Worm (Caenorhabditis elegans) whole organism, young adult: ENCODE results near the gene rif-1.1.

Source experiments
- C17E4.6 ChIP-seq: fragments of 200-800 bp; sonication (Bioruptor generic); IDR thresholded peaks from 2 replicates; pipeline ENCODE4 v1.3.6; 2022; ENCODE audit warnings: missing genetic modification reagents, missing genetic modification characterization, missing compliant biosample characterization
- D2030.7 ChIP-seq: fragments of 200-800 bp; sonication (Bioruptor generic); IDR thresholded peaks from 2 replicates; pipeline ENCODE4 v1.3.6; 2022; ENCODE audit warnings: missing genetic modification reagents, missing genetic modification characterization, missing compliant biosample characterization
- F23B12.7 ChIP-seq: sonication (generic microtip); optimal IDR thresholded peaks from 2 replicates; lab custom pipeline; 2017; ENCODE audit warnings: missing genetic modification characterization, mild to moderate bottlenecking, missing compliant biosample characterization, antibody characterized with exemption, moderate library complexity; ENCODE audit not compliant: insufficient read depth
- F37B4.10 ChIP-seq: fragments of 200-800 bp; sonication (Bioruptor generic); IDR thresholded peaks from 2 replicates; pipeline ENCODE4 v1.3.6; 2022; ENCODE audit warnings: missing genetic modification characterization, missing compliant biosample characterization
- F49E8.2 ChIP-seq: sonication (generic microtip); optimal IDR thresholded peaks from 3 replicates; lab custom pipeline; 2017; ENCODE audit warnings: missing genetic modification characterization, mild to moderate bottlenecking, missing compliant biosample characterization, antibody characterized with exemption, moderate library complexity; ENCODE audit not compliant: insufficient read depth
- K11D2.4 ChIP-seq: fragments of 200-800 bp; sonication (Bioruptor generic); IDR thresholded peaks from 2 replicates; pipeline ENCODE4 v1.3.6; 2022; ENCODE audit warnings: missing genetic modification reagents, missing genetic modification characterization, missing compliant biosample characterization
- T26A5.8 ChIP-seq: sonication (generic microtip); optimal IDR thresholded peaks from 2 replicates; lab custom pipeline; 2016; ENCODE audit warnings: missing genetic modification characterization, missing compliant biosample characterization
- Y53F4B.3 ChIP-seq: fragments of 200-800 bp; sonication (Bioruptor generic); IDR thresholded peaks from 2 replicates; pipeline ENCODE4 v1.3.6; 2022; ENCODE audit warnings: missing genetic modification reagents, missing genetic modification characterization, missing compliant biosample characterization
- Y95B8A.8 ChIP-seq: fragments of 200-800 bp; sonication (Bioruptor generic); IDR thresholded peaks from 2 replicates; pipeline ENCODE4 v1.3.6; 2022; ENCODE audit warnings: missing genetic modification reagents, missing genetic modification characterization, missing compliant biosample characterization
- ZK185.1 ChIP-seq: sonication (generic microtip); optimal IDR thresholded peaks from 2 replicates; lab custom pipeline; 2016; ENCODE audit warnings: mild to moderate bottlenecking, missing genetic modification characterization, missing compliant biosample characterization; ENCODE audit not compliant: poor library complexity, severe bottlenecking
- atf-7 ChIP-seq: sonication (generic microtip); optimal IDR thresholded peaks from 2 replicates; lab custom pipeline; 2017; ENCODE audit warnings: mild to moderate bottlenecking, missing genetic modification characterization, missing compliant biosample characterization
- attf-3 ChIP-seq: fragments of 200-800 bp; sonication (Bioruptor generic); conservative IDR thresholded peaks from 2 replicates; pipeline ENCODE4 v1.3.6; 2022; ENCODE audit warnings: missing genetic modification reagents, missing genetic modification characterization, missing compliant biosample characterization
- ceh-100 ChIP-seq: fragments of 200-800 bp; sonication (Bioruptor generic); IDR thresholded peaks from 2 replicates; pipeline ENCODE4 v1.3.6; 2022; ENCODE audit warnings: missing genetic modification reagents, missing genetic modification characterization, missing compliant biosample characterization
- ceh-58 ChIP-seq: fragments of 200-800 bp; sonication (Bioruptor generic); IDR thresholded peaks from 2 replicates; pipeline ENCODE4 v1.3.6; 2022; ENCODE audit warnings: missing genetic modification characterization, missing compliant biosample characterization
- ceh-79 ChIP-seq: sonication (generic microtip); optimal IDR thresholded peaks from 2 replicates; lab custom pipeline; 2017; ENCODE audit warnings: mild to moderate bottlenecking, missing genetic modification characterization, missing compliant biosample characterization
- ceh-91 ChIP-seq: fragments of 200-800 bp; sonication (Bioruptor generic); IDR thresholded peaks from 2 replicates; pipeline ENCODE4 v1.3.6; 2022; ENCODE audit warnings: missing genetic modification reagents, missing genetic modification characterization, missing compliant biosample characterization
- chd-7 ChIP-seq: sonication (generic microtip); optimal IDR thresholded peaks from 2 replicates; lab custom pipeline; 2016; ENCODE audit warnings: mild to moderate bottlenecking, missing genetic modification characterization, moderate library complexity, missing compliant biosample characterization
- efl-1 ChIP-seq: fragments of 150-350 bp; optimal IDR thresholded peaks from 2 replicates; lab custom pipeline; 2014; ENCODE audit warnings: missing biosample characterization, missing genetic modification reagents, missing genetic modification characterization
- egrh-3 ChIP-seq: fragments of 200-800 bp; sonication (Bioruptor generic); IDR thresholded peaks from 2 replicates; pipeline ENCODE4 v1.3.6; 2022; ENCODE audit warnings: missing genetic modification reagents, missing genetic modification characterization, missing compliant biosample characterization
- ekl-4 ChIP-seq: fragments of 200-800 bp; sonication (Bioruptor generic); IDR thresholded peaks from 2 replicates; pipeline ENCODE4 v1.3.6; 2022; ENCODE audit warnings: missing genetic modification reagents, missing genetic modification characterization, missing compliant biosample characterization
- fkh-3 ChIP-seq: sonication (generic microtip); optimal IDR thresholded peaks from 2 replicates; lab custom pipeline; 2016; ENCODE audit warnings: mild to moderate bottlenecking, missing genetic modification characterization, missing compliant biosample characterization
- gei-17 ChIP-seq: fragments of 200-800 bp; sonication (Bioruptor generic); optimal IDR thresholded peaks from 2 replicates; lab custom pipeline; 2018; ENCODE audit warnings: mild to moderate bottlenecking, missing genetic modification characterization, missing compliant biosample characterization
- hrde-1 ChIP-seq: sonication (generic microtip); optimal IDR thresholded peaks from 2 replicates; lab custom pipeline; 2016; ENCODE audit warnings: missing genetic modification characterization, mild to moderate bottlenecking, missing compliant biosample characterization, moderate library complexity, missing genotype, missing genetic modification reagents, borderline replicate concordance
- lag-1 ChIP-seq: fragments of 200-800 bp; sonication (Bioruptor generic); IDR thresholded peaks from 2 replicates; pipeline ENCODE4 v1.3.6; 2022; ENCODE audit warnings: missing genetic modification reagents, missing genetic modification characterization, missing compliant biosample characterization
- let-607 ChIP-seq, 2 experiments: fragments of 200-800 bp in 1 of 2; sonication (Bioruptor generic) in 1 of 2; sonication (generic microtip) in 1 of 2; optimal IDR thresholded peaks; 2 replicates each; lab custom pipeline; 2016 to 2018; ENCODE audit warnings: mild to moderate bottlenecking in 2 of 2, missing compliant biosample characterization in 2 of 2, missing genetic modification characterization in 2 of 2, moderate library complexity in 2 of 2, missing genotype in 1 of 2
- lin-26 ChIP-seq: fragments of 200-800 bp; sonication (Bioruptor generic); IDR thresholded peaks from 2 replicates; pipeline ENCODE4 v1.3.6; 2022; ENCODE audit warnings: missing genetic modification reagents, missing genetic modification characterization, missing compliant biosample characterization
- lsy-27 ChIP-seq: sonication (generic microtip); optimal IDR thresholded peaks from 2 replicates; lab custom pipeline; 2017; ENCODE audit warnings: missing genetic modification characterization, mild to moderate bottlenecking, missing compliant biosample characterization, antibody characterized with exemption, missing genotype, borderline replicate concordance; ENCODE audit not compliant: insufficient read depth
- madf-3 ChIP-seq: fragments of 200-800 bp; sonication (Bioruptor generic); IDR thresholded peaks from 2 replicates; pipeline ENCODE4 v1.3.6; 2022; ENCODE audit warnings: missing genetic modification reagents, missing genetic modification characterization, missing compliant biosample characterization
- mcd-1 ChIP-seq: fragments of 200-800 bp; sonication (Bioruptor generic); IDR thresholded peaks from 2 replicates; pipeline ENCODE4 v1.3.6; 2022; ENCODE audit warnings: missing genetic modification reagents, missing genetic modification characterization, missing compliant biosample characterization
- nfya-2 ChIP-seq: fragments of 200-800 bp; sonication (Bioruptor generic); IDR thresholded peaks from 2 replicates; pipeline ENCODE4 v1.3.6; 2022; ENCODE audit warnings: missing genetic modification reagents, missing genetic modification characterization, missing compliant biosample characterization
- rpc-1 ChIP-seq, 2 experiments: fragments of 150-350 bp in 1 of 2; sonication (generic microtip) in 1 of 2; optimal IDR thresholded peaks; 2 replicates each; lab custom pipeline; 2014 to 2018; ENCODE audit warnings: missing biosample characterization in 1 of 2, missing genetic modification characterization in 1 of 2, missing genetic modification reagents in 1 of 2, missing genotype in 1 of 2
- sea-2 ChIP-seq: fragments of 200-800 bp; sonication (Bioruptor generic); IDR thresholded peaks from 2 replicates; pipeline ENCODE4 v1.3.6; 2022; ENCODE audit warnings: missing genetic modification characterization, missing compliant biosample characterization
- sptf-2 ChIP-seq: fragments of 200-800 bp; sonication (Bioruptor generic); optimal IDR thresholded peaks from 2 replicates; lab custom pipeline; 2018; ENCODE audit warnings: mild to moderate bottlenecking, missing genetic modification characterization, missing compliant biosample characterization
- unc-130 ChIP-seq: sonication (generic microtip); optimal IDR thresholded peaks from 2 replicates; lab custom pipeline; 2016; ENCODE audit warnings: missing genetic modification reagents, missing genetic modification characterization, missing compliant biosample characterization
- xnd-1 ChIP-seq: sonication (generic microtip); optimal IDR thresholded peaks from 2 replicates; lab custom pipeline; 2016; ENCODE audit warnings: missing genotype, missing genetic modification reagents, missing genetic modification characterization, missing compliant biosample characterization
- zim-3 ChIP-seq: sonication (generic microtip); optimal IDR thresholded peaks from 2 replicates; lab custom pipeline; 2017; ENCODE audit warnings: mild to moderate bottlenecking, missing genetic modification characterization, moderate library complexity, missing compliant biosample characterization

The rif-1.1 gene

DNA sequence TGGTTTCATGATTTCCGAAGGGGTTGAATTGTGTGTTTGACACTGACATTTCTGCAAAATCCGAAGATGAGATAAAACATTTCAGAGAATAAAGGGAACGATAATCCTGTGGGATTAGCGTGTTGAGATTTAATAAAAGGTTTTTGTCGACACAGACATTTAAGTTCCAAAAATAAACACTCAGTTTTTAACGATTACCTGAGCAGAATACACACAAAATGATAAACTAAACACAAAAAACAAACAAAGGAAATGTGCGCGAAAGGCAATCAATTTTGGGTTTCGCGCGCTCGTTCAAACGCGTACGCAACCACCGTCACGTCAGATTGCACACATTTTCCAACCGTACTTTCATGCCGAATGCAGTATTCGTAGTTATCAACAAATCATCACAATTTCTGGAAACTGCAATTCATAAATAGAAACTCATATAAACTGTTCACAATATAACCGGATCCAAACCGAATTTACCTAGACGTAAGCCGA, at the start of gene rif-1.1 (continued):
- TF ChIP-seq xnd-1 (tag; lab: Kevin White, UChicago) (peak; percentile 65), chd-7 (no peak), hrde-1 (no peak), zim-3 (tag; lab: Kevin White, UChicago) (no peak), atf-7 (tag; lab: Kevin White, UChicago) (no peak), lin-26 (no peak), ceh-91 (GFP tag; lab: Robert Waterston, UW) (peak; percentile 84), attf-3 (GFP tag; lab: Robert Waterston, UW) (no peak), ZK185.1 (tag; lab: Kevin White, UChicago) (peak; percentile 8), D2030.7 (GFP tag; lab: Robert Waterston, UW) (peak; percentile 96), ceh-79 (no peak), sea-2 (GFP tag; lab: Robert Waterston, UW) (no peak), F23B12.7 (tag; lab: Kevin White, UChicago) (no peak), sptf-2 (GFP tag; lab: Kevin White, UChicago) (no peak), ceh-58 (GFP tag; lab: Robert Waterston, UW) (no peak), rpc-1 (optimal IDR thresholded peaks at IDR 0.05; lab: Kevin White, UChicago) (no peak), rpc-1 (tag; optimal IDR thresholded peaks at IDR 0.05; lab: Kevin White, UChicago) (no peak), nfya-2 (GFP tag; lab: Robert Waterston, UW) (no peak)

DNA sequence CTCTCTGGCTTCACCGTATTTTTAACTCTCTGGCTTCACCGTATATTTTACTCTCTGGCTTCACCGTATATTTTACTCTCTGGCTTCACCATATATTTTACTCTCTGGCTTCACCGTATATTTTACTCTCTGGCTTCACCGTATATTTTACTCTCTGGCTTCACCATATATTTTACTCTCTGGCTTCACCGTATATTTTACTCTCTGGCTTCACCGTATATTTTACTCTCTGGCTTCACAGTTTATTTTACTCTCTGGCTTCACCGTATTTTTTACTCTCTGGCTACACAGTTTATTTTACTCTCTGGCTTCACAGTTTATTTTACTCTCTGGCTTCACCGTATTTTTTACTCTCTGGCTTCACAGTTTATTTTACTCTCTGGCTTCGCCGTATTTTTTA, 31.6 kb upstream of the rif-1.1 start:
- peak; percentile 69; the same call in 1 of the 2 replicates for TF ChIP-seq Y53F4B.3 (GFP tag; lab: Robert Waterston, UW)
- peak; percentile 92 for TF ChIP-seq egrh-3 (GFP tag; lab: Robert Waterston, UW)

DNA sequence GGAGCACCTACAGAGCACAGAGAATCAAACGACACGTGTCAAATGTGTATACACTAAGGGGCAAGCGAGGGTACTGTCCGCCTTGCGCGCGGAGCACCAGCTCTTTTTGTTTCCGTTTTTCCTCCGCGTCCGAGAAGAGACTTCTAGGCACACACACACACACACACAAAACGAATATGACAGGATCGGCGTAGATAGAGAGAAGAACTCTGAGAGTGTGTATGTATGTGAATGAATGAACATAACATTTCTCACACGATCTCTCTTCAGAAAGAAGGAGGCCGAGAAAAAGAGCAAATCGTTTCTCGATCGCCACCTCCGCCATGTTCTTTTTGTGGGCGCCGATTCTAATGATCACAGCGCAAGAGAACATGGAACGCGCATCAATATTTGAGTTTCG, 29.6 kb upstream of the rif-1.1 start, which contains the start of gene nas-6:
Gene nas-6, minus strand, starts transcription at position 101 of the 400 bp plus-strand sequence.
- TF ChIP-seq zim-3 (tag; lab: Kevin White, UChicago) (no peak), ceh-100 (no peak), unc-130 (GFP tag; lab: Kevin White, UChicago) (no peak), nfya-2 (GFP tag; lab: Robert Waterston, UW) (no peak), lsy-27 (tag; lab: Kevin White, UChicago) (no peak), K11D2.4 (GFP tag; lab: Robert Waterston, UW) (no peak)

DNA sequence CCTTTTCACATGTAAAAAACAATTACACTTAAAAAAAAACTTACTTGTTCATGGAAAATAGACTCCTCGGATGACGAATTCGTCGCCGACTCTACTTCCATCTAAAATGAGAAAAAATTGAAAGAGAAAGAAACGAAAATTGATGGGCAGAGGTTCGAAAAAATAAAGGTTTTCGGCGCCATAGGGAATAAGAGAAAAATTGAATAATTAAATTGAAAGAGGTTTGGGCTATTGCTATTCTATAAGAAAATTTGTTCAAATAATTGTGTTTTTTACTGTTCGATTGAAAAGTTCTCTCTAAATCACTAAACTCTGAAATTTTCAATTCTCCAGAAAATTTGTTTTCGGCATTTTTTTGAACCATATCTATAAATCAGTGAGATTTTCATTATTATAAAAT, 22.2 kb upstream of the rif-1.1 start, which contains the start of gene rabr-2:
Gene rabr-2, minus strand, starts transcription at position 101 of the 400 bp plus-strand sequence.
- TF ChIP-seq lag-1 (GFP tag; lab: Robert Waterston, UW) (no peak), let-607 (tag; optimal IDR thresholded peaks at IDR 0.05; lab: Kevin White, UChicago) (no peak), lsy-27 (tag; lab: Kevin White, UChicago) (no peak), fkh-3 (tag; lab: Kevin White, UChicago) (no peak), Y95B8A.8 (GFP tag; lab: Robert Waterston, UW) (no peak), efl-1 (GFP tag; lab: Kevin White, UChicago) (no peak), xnd-1 (tag; lab: Kevin White, UChicago) (no peak), ekl-4 (no peak), C17E4.6 (GFP tag; lab: Robert Waterston, UW) (no peak)
- TF ChIP-seq, all 124 proteins: peak for 0

DNA sequence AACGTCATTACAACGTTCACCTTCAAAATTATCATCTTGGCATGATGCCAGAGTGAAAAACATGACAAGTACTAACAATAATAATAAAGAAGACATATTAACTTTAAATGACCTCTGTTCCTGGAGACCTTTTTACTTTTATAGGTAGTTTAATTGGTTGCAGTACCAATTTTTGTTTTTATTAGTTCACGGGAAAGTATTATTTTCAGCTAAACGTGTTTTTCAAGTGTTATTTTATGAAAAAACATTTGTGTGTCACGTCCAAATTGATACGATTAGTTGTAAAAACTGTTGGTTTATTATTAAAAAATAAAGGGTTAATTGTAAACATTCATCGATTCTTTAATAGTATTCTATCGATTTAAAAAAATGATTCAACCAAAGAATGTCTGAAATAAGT, 14.7 kb upstream of the rif-1.1 start, which contains the start of gene grl-24:
Gene grl-24, minus strand, starts transcription at position 101 of the 400 bp plus-strand sequence.
- TF ChIP-seq F49E8.2 (tag; lab: Kevin White, UChicago) (no peak), ceh-100 (no peak), mcd-1 (GFP tag; lab: Robert Waterston, UW) (no peak), gei-17 (GFP tag; lab: Kevin White, UChicago) (no peak), F37B4.10 (GFP tag; lab: Robert Waterston, UW) (no peak), madf-3 (GFP tag; lab: Robert Waterston, UW) (no peak), T26A5.8 (tag; lab: Kevin White, UChicago) (no peak), ceh-58 (GFP tag; lab: Robert Waterston, UW) (no peak)
